Fruit fly (Drosophila melanogaster) whole organism, wandering third instar larva: Measurements from ENCODE around the gene CG10041.

ENCODE experiments used
- OdsH ChIP-seq: fragments of 200-800 bp; sonication (Bioruptor generic); optimal IDR thresholded peaks from 2 replicates; lab custom pipeline; 2016; ENCODE audit warnings: missing biosample characterization, mild to moderate bottlenecking, missing genetic modification characterization
- br ChIP-seq: fragments of 200-800 bp; sonication (Bioruptor generic); optimal IDR thresholded peaks from 2 replicates; lab custom pipeline; 2016; ENCODE audit warnings: missing biosample characterization, missing genetic modification characterization
- foxo ChIP-seq, 2 experiments: fragments of 200-800 bp; sonication (Bioruptor generic); optimal IDR thresholded peaks; 2 replicates in 1 of 2; 3 replicates in 1 of 2; lab custom pipeline; 2016 to 2017; ENCODE audit warnings: missing biosample characterization in 2 of 2, missing genetic modification characterization in 2 of 2
- fru ChIP-seq: fragments of 200-800 bp; sonication (Bioruptor generic); optimal IDR thresholded peaks from 3 replicates; lab custom pipeline; 2016; ENCODE audit warnings: missing biosample characterization, mild to moderate bottlenecking, missing genetic modification characterization
- h ChIP-seq: fragments of 200-800 bp; sonication (Bioruptor generic); optimal IDR thresholded peaks from 3 replicates; lab custom pipeline; 2016; ENCODE audit warnings: missing biosample characterization, mild to moderate bottlenecking, missing genetic modification characterization
- tai ChIP-seq: sonication (Bioruptor generic); optimal IDR thresholded peaks from 2 replicates; lab custom pipeline; 2016; ENCODE audit warnings: missing biosample characterization, missing genetic modification characterization
- usp ChIP-seq: fragments of >200 bp; optimal IDR thresholded peaks from 2 replicates; lab custom pipeline; 2017; ENCODE audit warnings: missing biosample characterization, missing genetic modification characterization

- TF ChIP-seq h (GFP tag; lab: Kevin White, UChicago) (no peak), OdsH (GFP tag; lab: Kevin White, UChicago) (no peak), foxo (GFP tag; optimal IDR thresholded peaks at IDR 0.05; lab: Kevin White, UChicago) (no peak), usp (GFP tag; lab: Kevin White, UChicago) (no peak), br (GFP tag; lab: Kevin White, UChicago) (no peak), fru (no peak), tai (GFP tag; lab: Kevin White, UChicago) (no peak)
These were observed 21.9 kb upstream of the CG10041 start, which contains the start of gene GstD4 for dm6 chr3R:12373800-12374199.
